Fruit fly (Drosophila melanogaster): Measurements from ENCODE around the gene robl37BC.

dm6 chr2L:19027246-19027886, 16.7 kb downstream of the robl37BC start, which contains the start of gene Sidpn:
- TF ChIP-seq HLH3B (GFP tag; IDR thresholded peaks at IDR 0.05) (no peak), gcm (GFP tag; optimal IDR thresholded peaks at IDR 0.05) (no peak), Abd-B (GFP tag; optimal IDR thresholded peaks at IDR 0.05) (no peak), CG4707 (GFP tag; optimal IDR thresholded peaks at IDR 0.05) (no peak), Sry-β (GFP tag; optimal IDR thresholded peaks at IDR 0.05) (no peak), GATAe (GFP tag; conservative IDR thresholded peaks at IDR 0.05) (no peak), oc (tag; optimal IDR thresholded peaks at IDR 0.05) (no peak), CG17829 (tag; optimal IDR thresholded peaks at IDR 0.05) (no peak)

All from whole organism, embryonic.